Worm (Caenorhabditis elegans): ENCODE results near the gene hsp-25.

hsp-25 gene

ce11 chrX:6048508-6048907 lies 9.1 kb upstream of the hsp-25 start, which contains the start of gene pak-1:
Gene pak-1, minus strand, starts transcription at chrX:6048608.
- TF ChIP-seq lsy-2 (tag; optimal IDR thresholded peaks at IDR 0.05) (no peak), elt-2 (tag; optimal IDR thresholded peaks at IDR 0.05) (no peak), elt-3 (tag; optimal IDR thresholded peaks at IDR 0.05) (no peak), unc-98 (GFP tag; IDR thresholded peaks at IDR 0.05) (no peak), zip-4 (GFP tag; optimal IDR thresholded peaks at IDR 0.05) (no peak), tlp-1 (tag; optimal IDR thresholded peaks at IDR 0.05) (no peak), nhr-19 (GFP tag; conservative IDR thresholded peaks at IDR 0.05) (no peak), lin-39 (tag; optimal IDR thresholded peaks at IDR 0.05) (no peak)

- TF ChIP-seq elt-3 (tag; optimal IDR thresholded peaks at IDR 0.05) = no peak
- no peak for TF ChIP-seq mef-2 (tag; optimal IDR thresholded peaks at IDR 0.05)
- TF ChIP-seq nhr-20 (tag; optimal IDR thresholded peaks at IDR 0.05) = no peak
- TF ChIP-seq aly-2 (tag; optimal IDR thresholded peaks at IDR 0.05) = no peak
- no peak for TF ChIP-seq nhr-28 (tag; optimal IDR thresholded peaks at IDR 0.05)
- TF ChIP-seq hlh-4 (tag; optimal IDR thresholded peaks at IDR 0.05) = no peak
- TF ChIP-seq C34B4.2 (tag; optimal IDR thresholded peaks at IDR 0.05) = no peak
- no peak for TF ChIP-seq nhr-11 (tag; optimal IDR thresholded peaks at IDR 0.05)
- TF ChIP-seq snpc-4 (tag; optimal IDR thresholded peaks at IDR 0.05) = no peak
- TF ChIP-seq aha-1 (tag; optimal IDR thresholded peaks at IDR 0.05) = no peak
- TF ChIP-seq rnt-1 (tag; optimal IDR thresholded peaks at IDR 0.05) = no peak
- TF ChIP-seq egl-27 (tag; optimal IDR thresholded peaks at IDR 0.05) = no peak
- TF ChIP-seq efl-1 (optimal IDR thresholded peaks at IDR 0.05) = no peak
- no peak for TF ChIP-seq efl-1 (GFP tag; optimal IDR thresholded peaks at IDR 0.05 in 1 of 2)
- no peak for TF ChIP-seq elt-2 (tag; optimal IDR thresholded peaks at IDR 0.05)
- no peak for TF ChIP-seq fkh-4 (tag; optimal IDR thresholded peaks at IDR 0.05; ENCODE audit: borderline replicate concordance)
- no peak for TF ChIP-seq mep-1 (tag; optimal IDR thresholded peaks at IDR 0.05)
- TF ChIP-seq lin-13 (GFP tag; optimal IDR thresholded peaks at IDR 0.05) = no peak
- TF ChIP-seq ceh-82 (tag; optimal IDR thresholded peaks at IDR 0.05) = no peak
- no peak for TF ChIP-seq ztf-4 (tag; optimal IDR thresholded peaks at IDR 0.05)
- TF ChIP-seq nhr-76 (tag; optimal IDR thresholded peaks at IDR 0.05) = no peak
These were observed 3.8 kb upstream of the hsp-25 start for ce11 chrX:6043283-6043682.

- TF ChIP-seq ztf-11 (tag; optimal IDR thresholded peaks at IDR 0.05) (no peak), unc-130 (tag; optimal IDR thresholded peaks at IDR 0.05) (peak; percentile 85), jun-1 (tag; optimal IDR thresholded peaks at IDR 0.05) (peak; percentile 76), nhr-47 (tag; optimal IDR thresholded peaks at IDR 0.05) (peak; percentile 60), blmp-1 (tag; optimal IDR thresholded peaks at IDR 0.05) (peak; percentile 91), nhr-237 (tag; optimal IDR thresholded peaks at IDR 0.05) (peak; percentile 20), lin-35 (GFP tag; optimal IDR thresholded peaks at IDR 0.05) (peak; percentile 34 to 76), nhr-84 (tag; optimal IDR thresholded peaks at IDR 0.05) (no peak), lir-3 (tag; optimal IDR thresholded peaks at IDR 0.05; ENCODE audit: poor library complexity) (peak; percentile 9), nhr-76 (tag; optimal IDR thresholded peaks at IDR 0.05) (no peak), grh-1 (GFP tag; IDR thresholded peaks at IDR 0.05) (peak; percentile 53; the same call in 1 of the 2 replicates), ceh-82 (tag; optimal IDR thresholded peaks at IDR 0.05) (no peak), nhr-71 (tag; optimal IDR thresholded peaks at IDR 0.05) (peak; percentile 90), ztf-4 (tag; optimal IDR thresholded peaks at IDR 0.05) (peak; percentile 23), snu-23 (GFP tag; optimal IDR thresholded peaks at IDR 0.05) (peak; percentile 95), elt-3 (tag; optimal IDR thresholded peaks at IDR 0.05) (peak; percentile 45 to 89 (median 70)), fos-1 (tag; optimal IDR thresholded peaks at IDR 0.05) (peak; percentile 35), tbx-2 (tag; optimal IDR thresholded peaks at IDR 0.05) (peak; percentile 82), nhr-20 (tag; optimal IDR thresholded peaks at IDR 0.05) (peak; percentile 94), mdl-1 (tag; optimal IDR thresholded peaks at IDR 0.05) (peak in 1 of 2 experiments; percentile 80), nhr-85 (tag) (peak; percentile 94), nhr-77 (tag; optimal IDR thresholded peaks at IDR 0.05) (peak; percentile 68), sup-37 (GFP tag; optimal IDR thresholded peaks at IDR 0.05) (no peak), nhr-90 (tag; optimal IDR thresholded peaks at IDR 0.05; ENCODE audit: poor library complexity) (peak; percentile 82), Y116A8C.19 (tag; optimal IDR thresholded peaks at IDR 0.05; ENCODE audit: borderline replicate concordance) (no peak), dsc-1 (tag; optimal IDR thresholded peaks at IDR 0.05) (no peak), mep-1 (tag; optimal IDR thresholded peaks at IDR 0.05) (peak; percentile 86), nhr-19 (GFP tag; conservative IDR thresholded peaks at IDR 0.05) (peak; percentile 72; the same call in 1 of the 2 replicates), C16A3.4 (tag; optimal IDR thresholded peaks at IDR 0.05) (peak; percentile 72)
These were observed 2.6 kb upstream of the hsp-25 start for ce11 chrX:6041995-6042481.

Measured in whole organism, L1 larva.